Worm (Caenorhabditis elegans) whole organism, mixed stage, embryonic: ENCODE data around the gene C54E10.3.

Experiments used
- M03D4.4 ChIP-seq: sonication (generic microtip); optimal IDR thresholded peaks from 2 replicates; lab custom pipeline; 2017; ENCODE audit warnings: mild to moderate bottlenecking, missing genetic modification characterization, missing compliant biosample characterization
- bed-3 ChIP-seq: fragments of 200-800 bp; sonication (Bioruptor generic); optimal IDR thresholded peaks from 3 replicates; lab custom pipeline; 2018; ENCODE audit warnings: mild to moderate bottlenecking, missing genetic modification characterization, moderate library complexity, missing compliant biosample characterization
- blmp-1 ChIP-seq: fragments of 150-350 bp; optimal IDR thresholded peaks from 2 replicates; lab custom pipeline; 2014; ENCODE audit warnings: missing biosample characterization, missing genetic modification characterization
- ceh-39 ChIP-seq: fragments of 150-350 bp; optimal IDR thresholded peaks from 2 replicates; lab custom pipeline; 2014; ENCODE audit warnings: missing biosample characterization, missing genetic modification characterization
- ceh-43 ChIP-seq: fragments of 200-800 bp; sonication (Bioruptor generic); optimal IDR thresholded peaks from 2 replicates; lab custom pipeline; 2018; ENCODE audit warnings: mild to moderate bottlenecking, missing genetic modification characterization, moderate library complexity, missing compliant biosample characterization
- ceh-83 ChIP-seq: fragments of 200-800 bp; sonication (Bioruptor generic); optimal IDR thresholded peaks from 2 replicates; lab custom pipeline; 2018; ENCODE audit warnings: mild to moderate bottlenecking, missing genetic modification characterization, missing compliant biosample characterization
- ces-1 ChIP-seq: fragments of 150-350 bp; optimal IDR thresholded peaks from 2 replicates; lab custom pipeline; 2014; ENCODE audit warnings: missing biosample characterization, missing genetic modification reagents, missing genetic modification characterization
- drap-1 ChIP-seq: fragments of 200-800 bp; sonication (Bioruptor generic); optimal IDR thresholded peaks from 3 replicates; lab custom pipeline; 2018; ENCODE audit warnings: mild to moderate bottlenecking, missing genetic modification characterization, missing compliant biosample characterization
- elt-1 ChIP-seq: sonication (generic microtip); optimal IDR thresholded peaks from 2 replicates; lab custom pipeline; 2017; ENCODE audit warnings: missing genetic modification characterization, mild to moderate bottlenecking, missing compliant biosample characterization, antibody characterized with exemption, moderate library complexity, borderline replicate concordance; ENCODE audit not compliant: insufficient read depth
- flh-1 ChIP-seq: fragments of 200-800 bp; sonication (Bioruptor generic); optimal IDR thresholded peaks from 2 replicates; lab custom pipeline; 2018; ENCODE audit warnings: mild to moderate bottlenecking, missing genetic modification characterization, moderate library complexity, missing compliant biosample characterization
- ham-2 ChIP-seq: fragments of 200-800 bp; sonication (Bioruptor generic); optimal IDR thresholded peaks from 2 replicates; lab custom pipeline; 2018; ENCODE audit warnings: mild to moderate bottlenecking, missing genetic modification characterization, missing compliant biosample characterization
- hlh-1 ChIP-seq: fragments of 150-350 bp; optimal IDR thresholded peaks from 2 replicates; lab custom pipeline; 2014; ENCODE audit warnings: missing biosample characterization, missing genetic modification reagents, missing genetic modification characterization
- lin-32 ChIP-seq: fragments of 200-800 bp; sonication (Bioruptor generic); optimal IDR thresholded peaks from 2 replicates; lab custom pipeline; 2018; ENCODE audit warnings: mild to moderate bottlenecking, missing genetic modification characterization, missing compliant biosample characterization
- lsy-2 ChIP-seq: fragments of 150-350 bp; optimal IDR thresholded peaks from 2 replicates; lab custom pipeline; 2014; ENCODE audit warnings: missing biosample characterization, missing genetic modification characterization
- mab-5 ChIP-seq: fragments of 150-350 bp; optimal IDR thresholded peaks from 2 replicates; lab custom pipeline; 2014; ENCODE audit warnings: missing biosample characterization, missing genetic modification characterization
- nhr-12 ChIP-seq: fragments of 150-350 bp; optimal IDR thresholded peaks from 2 replicates; lab custom pipeline; 2014; ENCODE audit warnings: missing biosample characterization, missing genetic modification characterization
- nhr-2 ChIP-seq: fragments of 150-350 bp; optimal IDR thresholded peaks from 2 replicates; lab custom pipeline; 2014; ENCODE audit warnings: missing biosample characterization, missing genetic modification characterization
- nhr-237 ChIP-seq: fragments of 150-350 bp; optimal IDR thresholded peaks from 2 replicates; lab custom pipeline; 2014; ENCODE audit warnings: missing biosample characterization, missing genetic modification characterization
- nhr-28 ChIP-seq: fragments of 150-350 bp; optimal IDR thresholded peaks from 2 replicates; lab custom pipeline; 2014; ENCODE audit warnings: missing biosample characterization, missing genetic modification characterization
- nhr-76 ChIP-seq: sonication (generic microtip); optimal IDR thresholded peaks from 2 replicates; lab custom pipeline; 2017; ENCODE audit warnings: missing biosample characterization, missing genetic modification characterization
- pha-4 ChIP-seq: fragments of 150-350 bp; optimal IDR thresholded peaks from 2 replicates; lab custom pipeline; 2018; ENCODE audit warnings: missing biosample characterization, missing genetic modification reagents, missing genetic modification characterization
- sem-2 ChIP-seq: fragments of 200-800 bp; sonication (Bioruptor generic); optimal IDR thresholded peaks from 2 replicates; lab custom pipeline; 2018; ENCODE audit warnings: mild to moderate bottlenecking, missing genetic modification characterization, missing compliant biosample characterization
- snpc-4 ChIP-seq: fragments of 150-350 bp; optimal IDR thresholded peaks from 2 replicates; lab custom pipeline; 2014; ENCODE audit warnings: missing biosample characterization, missing genetic modification characterization
- sptf-1 ChIP-seq: sonication (generic microtip); optimal IDR thresholded peaks from 2 replicates; lab custom pipeline; 2017; ENCODE audit warnings: mild to moderate bottlenecking, missing genetic modification characterization, moderate library complexity, missing compliant biosample characterization
- tbx-8 ChIP-seq: fragments of 200-800 bp; sonication (Bioruptor generic); optimal IDR thresholded peaks from 2 replicates; lab custom pipeline; 2018; ENCODE audit warnings: mild to moderate bottlenecking, missing genetic modification characterization, moderate library complexity, missing compliant biosample characterization
- unc-120 ChIP-seq: sonication (generic microtip); optimal IDR thresholded peaks from 2 replicates; lab custom pipeline; 2017; ENCODE audit warnings: missing genetic modification characterization, missing compliant biosample characterization; ENCODE audit not compliant: poor library complexity, severe bottlenecking
- unc-39 ChIP-seq: fragments of 150-350 bp; optimal IDR thresholded peaks from 2 replicates; lab custom pipeline; 2014; ENCODE audit warnings: missing biosample characterization, missing genetic modification characterization
- unc-62 ChIP-seq: fragments of 150-350 bp; optimal IDR thresholded peaks from 2 replicates; lab custom pipeline; 2014; ENCODE audit warnings: missing biosample characterization, missing genetic modification reagents, missing genetic modification characterization
- zip-8 ChIP-seq: fragments of 150-350 bp; optimal IDR thresholded peaks from 2 replicates; lab custom pipeline; 2014; ENCODE audit warnings: missing biosample characterization, missing genetic modification characterization
- ztf-11 ChIP-seq: fragments of 150-350 bp; optimal IDR thresholded peaks from 2 replicates; lab custom pipeline; 2014; ENCODE audit warnings: missing biosample characterization, missing genetic modification characterization

Gene C54E10.3

ce11 chrV:18842468-18842867 is 31.7 kb downstream of the C54E10.3 start:
- TF ChIP-seq lsy-2 (no peak), unc-62 (GFP tag; lab: Kevin White, UChicago) (no peak), bed-3 (GFP tag; lab: Kevin White, UChicago) (no peak), unc-39 (tag; lab: Kevin White, UChicago) (no peak), nhr-237 (no peak), ham-2 (no peak), lin-32 (GFP tag; lab: Kevin White, UChicago) (no peak), mab-5 (tag; lab: Kevin White, UChicago) (no peak), ztf-11 (tag; lab: Kevin White, UChicago) (no peak)

ce11 chrV:18846480-18846879 is 35.7 kb downstream of the C54E10.3 start, which contains the start of gene nhr-230:
Gene nhr-230 (plus strand): TSS chrV:18846780.
- TF ChIP-seq hlh-1 (no peak), ceh-39 (tag; lab: Kevin White, UChicago) (no peak), nhr-237 (no peak), sptf-1 (tag; lab: Kevin White, UChicago) (no peak), elt-1 (no peak), snpc-4 (no peak), drap-1 (GFP tag; lab: Kevin White, UChicago) (no peak), ham-2 (no peak), unc-120 (tag; lab: Kevin White, UChicago) (no peak), blmp-1 (tag; lab: Kevin White, UChicago) (no peak), nhr-76 (tag; lab: Kevin White, UChicago) (no peak), mab-5 (tag; lab: Kevin White, UChicago) (no peak), lin-32 (GFP tag; lab: Kevin White, UChicago) (no peak)

- no peak for TF ChIP-seq zip-8 (tag; lab: Kevin White, UChicago)
- no peak for TF ChIP-seq hlh-1
- no peak for TF ChIP-seq ceh-39 (tag; lab: Kevin White, UChicago)
- no peak for TF ChIP-seq tbx-8 (GFP tag; lab: Kevin White, UChicago)
- no peak for TF ChIP-seq sptf-1 (tag; lab: Kevin White, UChicago)
- no peak for TF ChIP-seq pha-4 (tag; lab: Kevin White, UChicago)
- no peak for TF ChIP-seq ces-1 (GFP tag; lab: Kevin White, UChicago)
- no peak for TF ChIP-seq snpc-4
- no peak for TF ChIP-seq flh-1 (GFP tag; lab: Kevin White, UChicago)
- no peak for TF ChIP-seq ceh-43 (GFP tag; lab: Kevin White, UChicago)
- TF ChIP-seq M03D4.4 (tag; lab: Kevin White, UChicago): no peak
- TF ChIP-seq unc-39 (tag; lab: Kevin White, UChicago): no peak
- TF ChIP-seq bed-3 (GFP tag; lab: Kevin White, UChicago): no peak
- TF ChIP-seq ham-2: no peak
- no peak for TF ChIP-seq nhr-2 (tag; lab: Kevin White, UChicago)
- no peak for TF ChIP-seq nhr-12 (tag; lab: Kevin White, UChicago)
- TF ChIP-seq lsy-2: no peak
- no peak for TF ChIP-seq sem-2 (GFP tag; lab: Kevin White, UChicago)
- TF ChIP-seq ceh-83 (GFP tag; lab: Kevin White, UChicago): no peak
Observed at ce11 chrV:18848578-18848977, 37.8 kb downstream of the C54E10.3 start.

- no peak for TF ChIP-seq nhr-237
- no peak for TF ChIP-seq drap-1 (GFP tag; lab: Kevin White, UChicago)
- no peak for TF ChIP-seq nhr-12 (tag; lab: Kevin White, UChicago)
- no peak for TF ChIP-seq ceh-43 (GFP tag; lab: Kevin White, UChicago)
Observed at ce11 chrV:18854788-18855187, 44.0 kb downstream of the C54E10.3 start.

ce11 chrV:18859121-18859520 is 48.3 kb downstream of the C54E10.3 start, which contains the start of gene wars-1:
Gene wars-1 (minus strand): TSS chrV:18859221.
- TF ChIP-seq ces-1 (GFP tag; lab: Kevin White, UChicago) (no peak), hlh-1 (no peak), nhr-28 (tag; lab: Kevin White, UChicago) (no peak), drap-1 (GFP tag; lab: Kevin White, UChicago) (no peak), ztf-11 (tag; lab: Kevin White, UChicago) (no peak), nhr-237 (no peak), tbx-8 (GFP tag; lab: Kevin White, UChicago) (no peak), nhr-12 (tag; lab: Kevin White, UChicago) (no peak)
- TF ChIP-seq, all 35 proteins: peak for 0
